Worm (Caenorhabditis elegans): ENCODE results near the gene skr-16.

DNA sequence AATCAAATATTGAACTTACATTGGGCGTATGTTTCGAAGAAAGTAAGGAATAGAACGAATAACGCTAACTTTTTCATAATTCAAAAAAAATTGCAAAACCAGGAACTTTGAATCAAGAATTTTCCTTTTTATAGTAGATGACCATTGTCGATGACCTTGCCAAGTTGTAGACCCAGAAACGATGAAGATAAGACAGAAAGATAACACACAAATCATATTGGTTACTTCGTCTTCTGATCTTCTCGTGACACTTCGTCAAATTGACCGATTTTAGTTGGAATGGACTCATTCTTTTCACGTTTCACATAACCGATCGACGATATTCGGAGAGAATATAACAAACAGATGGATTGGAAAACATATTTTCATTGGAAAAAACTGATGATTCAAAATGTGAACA, 36.7 kb upstream of the skr-16 start, which contains the start of gene grsp-3:
- TF ChIP-seq nhr-237 (tag; optimal IDR thresholded peaks at IDR 0.05) (no peak), elt-3 (tag; optimal IDR thresholded peaks at IDR 0.05) (no peak), sptf-1 (tag; optimal IDR thresholded peaks at IDR 0.05) (no peak), nhr-28 (tag; optimal IDR thresholded peaks at IDR 0.05) (no peak), elt-1 (tag; optimal IDR thresholded peaks at IDR 0.05; ENCODE audit: borderline replicate concordance, insufficient read depth) (no peak), unc-120 (tag; optimal IDR thresholded peaks at IDR 0.05; ENCODE audit: poor library complexity, severe bottlenecking) (no peak), tbx-8 (GFP tag; optimal IDR thresholded peaks at IDR 0.05) (no peak), blmp-1 (tag; optimal IDR thresholded peaks at IDR 0.05) (no peak), nhr-76 (tag; optimal IDR thresholded peaks at IDR 0.05) (no peak), ham-2 (GFP tag; optimal IDR thresholded peaks at IDR 0.05) (no peak), flh-1 (GFP tag; optimal IDR thresholded peaks at IDR 0.05) (no peak), unc-62 (GFP tag; optimal IDR thresholded peaks at IDR 0.05) (no peak), lsy-2 (tag; optimal IDR thresholded peaks at IDR 0.05) (no peak), pha-4 (tag; optimal IDR thresholded peaks at IDR 0.05) (no peak)

Data from whole organism, mixed stage, embryonic.